Fruit fly (Drosophila melanogaster): ENCODE data around the gene CG9004.

DNA sequence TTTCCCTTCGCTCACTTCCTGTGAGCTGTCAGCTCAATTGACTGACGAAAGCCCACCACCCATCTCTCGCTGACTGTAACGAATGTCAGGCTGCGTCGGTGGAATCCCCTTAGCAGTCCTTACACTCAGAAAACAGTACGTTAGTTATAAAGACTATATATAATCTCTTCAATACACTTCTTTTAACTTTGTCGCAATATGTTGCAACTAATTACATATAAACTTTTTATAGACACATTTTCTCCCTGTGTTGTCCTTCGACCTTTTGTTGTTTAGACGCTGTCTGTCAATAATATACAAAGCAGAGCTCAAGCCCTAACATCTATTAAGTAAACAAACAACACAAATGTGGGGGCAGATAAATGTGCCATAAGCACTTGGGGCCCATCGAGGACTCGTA lies 47.6 kb downstream of the CG9004 start:
- TF ChIP-seq CG5204 (GFP tag; optimal IDR thresholded peaks at IDR 0.05) (no peak), tj (GFP tag; optimal IDR thresholded peaks at IDR 0.05) (no peak), Clk (GFP tag; optimal IDR thresholded peaks at IDR 0.05) (no peak)
